Worm (Caenorhabditis elegans) whole organism, L1 larva: ENCODE measurements around the gene clec-167.

ENCODE experiments used
- aly-2 ChIP-seq: fragments of 150-350 bp; optimal IDR thresholded peaks from 2 replicates; lab custom pipeline; 2014; ENCODE audit warnings: missing biosample characterization, missing genetic modification characterization
- egl-27 ChIP-seq, 2 experiments: fragments of 150-350 bp in 1 of 2; sonication (generic microtip); optimal IDR thresholded peaks; 3 replicates each; lab custom pipeline; 2017 to 2018; ENCODE audit warnings: missing biosample characterization in 2 of 2, missing genetic modification characterization in 2 of 2, missing genetic modification reagents in 2 of 2
- nhr-12 ChIP-seq: sonication (generic microtip); optimal IDR thresholded peaks from 2 replicates; lab custom pipeline; 2017; ENCODE audit warnings: missing biosample characterization, missing genetic modification characterization
- rnt-1 ChIP-seq: sonication (generic microtip); optimal IDR thresholded peaks from 2 replicates; lab custom pipeline; 2016; ENCODE audit warnings: mild to moderate bottlenecking, missing genetic modification characterization, moderate library complexity, missing compliant biosample characterization
- skn-1 ChIP-seq: fragments of 150-350 bp; optimal IDR thresholded peaks from 2 replicates; lab custom pipeline; 2014; ENCODE audit warnings: missing biosample characterization, missing genetic modification characterization
- unc-62 ChIP-seq: fragments of 150-350 bp; optimal IDR thresholded peaks from 2 replicates; lab custom pipeline; 2014; ENCODE audit warnings: missing biosample characterization, missing genetic modification reagents, missing genetic modification characterization
- ztf-11 ChIP-seq, 2 experiments: sonication (generic microtip); optimal IDR thresholded peaks; 2 replicates each; lab custom pipeline; 2016 to 2017; ENCODE audit warnings: missing genetic modification characterization in 2 of 2, missing biosample characterization in 1 of 2, missing compliant biosample characterization in 1 of 2

DNA sequence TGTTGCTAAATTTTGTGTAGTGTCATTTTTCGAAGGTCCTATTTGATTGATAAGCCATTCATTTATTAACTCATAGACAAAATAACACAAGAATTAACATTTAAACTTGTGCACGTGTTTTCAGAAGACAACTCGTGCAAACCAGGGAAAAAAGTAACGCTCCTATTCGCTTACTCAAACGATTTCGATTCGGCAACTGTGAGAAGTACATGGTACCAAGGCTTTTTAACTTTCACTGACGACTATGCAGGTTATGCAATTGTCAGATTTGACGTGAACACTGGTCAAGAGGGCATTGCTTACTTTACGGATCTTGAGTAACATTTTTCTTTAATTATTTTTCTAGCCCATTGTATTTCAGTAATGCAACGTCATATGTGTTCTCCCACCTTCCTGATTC, 6.4 kb upstream of the clec-167 start:
- no peak for TF ChIP-seq egl-27 (tag; optimal IDR thresholded peaks at IDR 0.05; lab: Kevin White, UChicago)
- TF ChIP-seq nhr-12 (tag; lab: Kevin White, UChicago), result no peak
- TF ChIP-seq rnt-1 (tag; lab: Kevin White, UChicago), result no peak
- no peak for TF ChIP-seq ztf-11 (tag; optimal IDR thresholded peaks at IDR 0.05; lab: Kevin White, UChicago)
- no peak for TF ChIP-seq skn-1 (tag; lab: Kevin White, UChicago)
- TF ChIP-seq unc-62 (GFP tag; lab: Kevin White, UChicago), result no peak
- no peak for TF ChIP-seq aly-2 (tag; lab: Kevin White, UChicago)
